Fruit fly (Drosophila melanogaster) whole organism, adult: ENCODE results near the gene Graf.
A peak's percentile ranks its signal among the peaks of the same experiment; 100 is the strongest.

Experiments used
- CG11617 ChIP-seq: fragments of 200-800 bp; sonication (Bioruptor generic); optimal IDR thresholded peaks from 2 replicates; lab custom pipeline; 2017; ENCODE audit warnings: mild to moderate bottlenecking, missing biosample characterization, missing genetic modification reagents, missing genetic modification characterization
- CG12768 ChIP-seq: fragments of 200-800 bp; sonication (Bioruptor generic); optimal IDR thresholded peaks from 2 replicates; lab custom pipeline; 2017; ENCODE audit warnings: missing biosample characterization, missing genetic modification characterization, mild to moderate bottlenecking, moderate library complexity, missing genetic modification reagents
- CG14711 ChIP-seq: fragments of 200-800 bp; sonication (Bioruptor generic); optimal IDR thresholded peaks from 2 replicates; lab custom pipeline; 2018; ENCODE audit warnings: missing biosample characterization, mild to moderate bottlenecking, missing genetic modification characterization, moderate library complexity
- CG1620 ChIP-seq: fragments of 200-800 bp; sonication (Bioruptor generic); optimal IDR thresholded peaks from 2 replicates; lab custom pipeline; 2016; ENCODE audit warnings: missing biosample characterization, missing genetic modification characterization
- CG33017 ChIP-seq: fragments of 200-800 bp; sonication (Bioruptor generic); optimal IDR thresholded peaks from 2 replicates; lab custom pipeline; 2018; ENCODE audit warnings: missing biosample characterization, mild to moderate bottlenecking, missing genetic modification characterization, moderate library complexity
- CG5204 ChIP-seq: fragments of 200-800 bp; sonication (Bioruptor generic); optimal IDR thresholded peaks from 2 replicates; lab custom pipeline; 2016; ENCODE audit warnings: missing biosample characterization, missing genetic modification characterization
- CG7045 ChIP-seq: fragments of 200-800 bp; sonication (Bioruptor generic); optimal IDR thresholded peaks from 2 replicates; lab custom pipeline; 2017; ENCODE audit warnings: missing biosample characterization, mild to moderate bottlenecking, missing genetic modification characterization
- CG7101 ChIP-seq: fragments of 200-800 bp; sonication (Bioruptor generic); optimal IDR thresholded peaks from 2 replicates; lab custom pipeline; 2018; ENCODE audit warnings: missing biosample characterization, mild to moderate bottlenecking, missing genetic modification characterization, moderate library complexity
- Clk ChIP-seq: fragments of 200-800 bp; sonication (Bioruptor generic); optimal IDR thresholded peaks from 2 replicates; lab custom pipeline; 2017; ENCODE audit warnings: missing biosample characterization, missing genetic modification characterization
- Crg-1 ChIP-seq: fragments of 200-800 bp; sonication (Bioruptor generic); optimal IDR thresholded peaks from 2 replicates; lab custom pipeline; 2016; ENCODE audit warnings: missing biosample characterization, missing genetic modification characterization
- Hr96 ChIP-seq: fragments of 200-800 bp; sonication (Bioruptor generic); optimal IDR thresholded peaks from 2 replicates; lab custom pipeline; 2016; ENCODE audit warnings: missing biosample characterization, missing genetic modification characterization
- Mnt ChIP-seq: fragments of 200-800 bp; sonication (Bioruptor generic); optimal IDR thresholded peaks from 2 replicates; lab custom pipeline; 2016; ENCODE audit warnings: missing biosample characterization, mild to moderate bottlenecking, missing genetic modification characterization
- bab1 ChIP-seq: fragments of 200-800 bp; sonication (Bioruptor generic); optimal IDR thresholded peaks from 3 replicates; lab custom pipeline; 2019; ENCODE audit warnings: missing biosample characterization, mild to moderate bottlenecking, missing genetic modification characterization, moderate library complexity
- cic ChIP-seq: fragments of 200-800 bp; sonication (Bioruptor generic); optimal IDR thresholded peaks from 2 replicates; lab custom pipeline; 2017; ENCODE audit warnings: missing biosample characterization, mild to moderate bottlenecking, missing genetic modification characterization, moderate library complexity
- cnc ChIP-seq, 2 experiments: fragments of >200 bp; optimal IDR thresholded peaks; 2 replicates each; lab custom pipeline; 2017
- kay ChIP-seq: fragments of 200-800 bp; sonication (Bioruptor generic); peaks from one replicate; lab custom pipeline; 2016; ENCODE audit warnings: missing biosample characterization, missing genetic modification characterization, borderline replicate concordance
- ovo ChIP-seq: fragments of 200-800 bp; sonication (Bioruptor generic); optimal IDR thresholded peaks from 2 replicates; lab custom pipeline; 2016; ENCODE audit warnings: missing biosample characterization, missing genetic modification characterization
- pad ChIP-seq: fragments of 200-800 bp; sonication (Bioruptor generic); optimal IDR thresholded peaks from 3 replicates; lab custom pipeline; 2017; ENCODE audit warnings: missing biosample characterization, missing genetic modification characterization, mild to moderate bottlenecking, moderate library complexity, missing genetic modification reagents
- tj ChIP-seq: fragments of 200-800 bp; sonication (Bioruptor generic); optimal IDR thresholded peaks from 3 replicates; lab custom pipeline; 2017; ENCODE audit warnings: missing biosample characterization, mild to moderate bottlenecking, missing genetic modification characterization, moderate library complexity
- toe ChIP-seq: fragments of 200-800 bp; sonication (Bioruptor generic); optimal IDR thresholded peaks from 2 replicates; lab custom pipeline; 2016; ENCODE audit warnings: missing biosample characterization, missing genetic modification characterization

Gene Graf

DNA sequence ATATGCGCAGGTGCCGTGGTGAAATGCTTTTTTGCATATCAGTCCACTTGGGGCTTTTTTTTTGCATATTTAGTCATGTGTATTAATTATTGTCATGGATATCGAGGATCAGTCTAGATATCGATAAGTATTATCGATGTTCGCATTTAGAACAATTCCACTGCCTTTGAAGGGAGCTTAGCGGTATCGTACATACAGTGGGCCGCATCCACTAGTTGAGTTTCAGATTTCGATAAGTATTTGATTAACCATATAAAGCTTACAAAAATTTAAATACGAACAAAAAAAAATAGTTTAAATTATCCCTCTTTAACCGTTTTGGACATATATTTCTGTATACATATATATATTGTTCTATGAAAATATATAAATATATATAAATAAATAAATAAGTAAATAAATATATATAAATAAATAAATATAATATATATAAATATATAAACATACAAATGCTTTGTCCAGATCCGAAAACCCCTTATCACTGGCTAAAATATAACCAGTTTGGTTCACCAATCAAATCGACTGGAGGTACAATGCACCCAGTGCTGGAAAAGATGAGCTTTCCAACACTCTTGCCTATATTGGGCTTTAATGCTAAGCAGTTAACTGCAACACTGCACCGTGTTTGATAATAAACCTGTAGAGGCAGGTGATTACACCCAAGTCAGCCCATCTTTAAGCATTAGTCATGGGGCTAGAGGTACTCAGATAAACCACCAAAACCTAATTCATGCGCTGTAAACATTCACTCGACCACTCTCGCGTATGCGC, 42.5 kb upstream of the Graf start:
- peak; percentile 67 for TF ChIP-seq CG7101 (tag; lab: Kevin White, UChicago)
- no peak for TF ChIP-seq Hr96 (GFP tag; lab: Kevin White, UChicago)
- no peak for TF ChIP-seq Mnt (GFP tag; lab: Kevin White, UChicago)
- TF ChIP-seq pad (GFP tag; lab: Kevin White, UChicago), result peak; percentile 6
- no peak for TF ChIP-seq CG12768 (GFP tag; lab: Kevin White, UChicago)
- TF ChIP-seq CG1620 (GFP tag; lab: Kevin White, UChicago), result peak; percentile 22
- TF ChIP-seq CG11617 (GFP tag; lab: Kevin White, UChicago), result peak; percentile 34
- TF ChIP-seq bab1 (GFP tag; lab: Kevin White, UChicago), result peak; percentile 37
- peak; percentile 54 for TF ChIP-seq CG14711 (tag; lab: Kevin White, UChicago)

DNA sequence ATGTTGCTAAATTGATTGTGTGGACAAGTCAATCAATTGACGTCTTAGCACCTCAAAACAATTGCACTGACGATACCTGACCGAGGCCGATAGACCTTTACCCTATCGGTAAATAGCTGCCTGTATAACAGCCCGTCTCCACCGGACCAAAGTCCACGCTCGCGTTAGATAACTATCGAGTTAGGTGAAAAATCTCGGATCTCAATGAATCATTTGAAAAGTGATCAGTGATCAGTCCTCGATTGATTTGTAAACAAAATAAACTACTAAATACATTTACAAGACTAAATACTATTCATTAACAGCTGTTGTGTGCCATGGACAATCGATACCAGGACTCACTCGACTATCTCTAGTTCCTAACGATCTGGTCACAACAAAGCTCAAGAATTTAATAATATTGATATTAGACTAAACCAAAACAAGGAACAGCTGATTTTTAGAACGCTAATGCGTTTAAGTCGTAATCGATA, 38.6 kb upstream of the Graf start, which contains the start of the genes sordd2 and CG15602:
Gene sordd2 (minus strand): TSS at position 78 of the 473 bp plus-strand sequence.
Gene CG15602 (plus strand): TSS at position 342 of the 473 bp plus-strand sequence.
- TF ChIP-seq toe (GFP tag; lab: Kevin White, UChicago) (peak; percentile 13), kay (peak; percentile 57)

DNA sequence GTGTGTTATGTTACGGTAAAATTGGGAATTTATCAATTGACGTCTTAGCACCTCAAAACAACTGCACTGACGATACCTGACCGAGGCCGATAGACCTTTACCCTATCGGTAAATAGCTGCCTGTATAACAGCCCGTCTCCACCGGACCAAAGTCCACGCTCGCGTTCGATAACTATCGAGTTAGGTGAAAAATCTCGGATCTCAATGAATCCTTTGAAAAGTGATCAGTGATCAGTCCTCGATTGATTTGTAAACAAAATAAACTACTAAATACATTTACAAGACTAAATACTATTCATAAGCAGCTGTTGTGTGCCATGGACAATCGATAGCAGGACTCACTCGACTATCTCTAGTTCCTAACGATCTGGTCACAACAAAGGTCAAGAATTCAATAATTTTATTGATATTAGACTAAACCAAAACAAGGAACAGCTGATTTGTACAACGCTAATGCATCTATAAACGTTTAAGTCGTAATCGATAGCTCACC, 35.5 kb upstream of the Graf start, which contains the start of gene sordd1:
Gene sordd1 (minus strand): TSS at position 78 of the 493 bp plus-strand sequence.
- peak; percentile 34 for TF ChIP-seq toe (GFP tag; lab: Kevin White, UChicago)

DNA sequence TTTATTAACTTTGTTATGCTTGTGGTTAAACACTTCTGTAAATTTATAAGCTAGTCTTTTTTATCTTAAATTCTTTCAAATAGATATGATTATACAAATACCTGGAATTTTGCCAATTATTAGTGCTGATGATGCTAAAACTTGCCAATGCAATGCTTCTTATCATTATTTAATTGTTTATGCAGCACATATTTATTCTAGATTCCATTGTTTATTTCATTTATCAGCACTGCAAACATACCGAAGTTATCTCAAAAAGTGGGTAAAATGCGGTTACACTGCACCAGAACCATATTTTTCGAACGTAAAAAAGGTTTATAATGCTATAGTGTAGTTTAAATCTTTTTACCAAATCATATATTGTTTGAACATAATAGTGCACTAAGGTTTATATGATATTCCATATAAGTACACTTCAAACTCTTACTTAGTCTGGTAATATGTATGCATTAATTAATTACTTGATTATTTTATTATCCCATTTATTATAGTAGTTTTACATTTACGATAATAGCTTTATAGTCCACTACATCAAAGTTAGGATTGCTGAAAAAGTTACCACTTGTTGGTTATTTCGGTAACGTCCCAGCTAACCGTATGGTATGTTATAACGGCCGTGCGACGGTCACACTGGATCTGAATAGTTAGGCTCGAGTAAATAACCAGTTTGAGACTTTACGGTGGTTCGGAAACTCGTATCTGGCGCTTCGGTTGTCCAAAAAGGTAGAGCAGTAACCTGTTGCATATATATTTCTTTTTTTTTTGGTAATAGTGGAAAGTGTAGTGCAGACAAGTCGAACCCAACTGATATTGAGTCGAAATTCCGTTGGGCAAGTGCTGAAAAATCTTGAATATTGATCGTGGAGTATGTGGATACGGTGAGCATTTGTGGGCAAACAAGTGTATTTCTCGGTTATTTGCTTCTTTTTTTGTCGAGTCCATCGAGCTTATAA, 28.0 kb upstream of the Graf start, which contains the start of gene Rhp:
Gene Rhp (plus strand): TSS at position 663 of the 953 bp plus-strand sequence.
- peak; percentile 33 for TF ChIP-seq CG7045 (GFP tag; lab: Kevin White, UChicago)
- TF ChIP-seq CG33017 (tag; lab: Kevin White, UChicago), result peak; percentile 41
- no peak for TF ChIP-seq toe (GFP tag; lab: Kevin White, UChicago)
- TF ChIP-seq cic, result peak; percentile 70
- TF ChIP-seq CG14711 (tag; lab: Kevin White, UChicago), result peak; percentile 62
- TF ChIP-seq CG5204 (GFP tag; lab: Kevin White, UChicago), result no peak
- peak; percentile 47 for TF ChIP-seq Mnt (GFP tag; lab: Kevin White, UChicago)
- TF ChIP-seq kay, result no peak
- TF ChIP-seq ovo (GFP tag; lab: Kevin White, UChicago), result peak; percentile 29
- TF ChIP-seq Hr96 (GFP tag; lab: Kevin White, UChicago), result no peak
- TF ChIP-seq CG7101 (tag; lab: Kevin White, UChicago), result peak; percentile 88
- peak; percentile 45 for TF ChIP-seq CG12768 (GFP tag; lab: Kevin White, UChicago)
- peak; percentile 68 for TF ChIP-seq tj
- TF ChIP-seq CG1620 (GFP tag; lab: Kevin White, UChicago), result peak; percentile 20
- TF ChIP-seq Crg-1 (GFP tag; lab: Kevin White, UChicago), result peak; percentile 51
- no peak for TF ChIP-seq cnc (optimal IDR thresholded peaks at IDR 0.05; lab: Kevin White, UChicago)
- peak; percentile 62 for TF ChIP-seq CG11617 (GFP tag; lab: Kevin White, UChicago)
- TF ChIP-seq Clk (GFP tag; lab: Kevin White, UChicago), result no peak
- peak; percentile 24 for TF ChIP-seq bab1 (GFP tag; lab: Kevin White, UChicago)
- TF ChIP-seq pad (GFP tag; lab: Kevin White, UChicago), result peak; percentile 48

DNA sequence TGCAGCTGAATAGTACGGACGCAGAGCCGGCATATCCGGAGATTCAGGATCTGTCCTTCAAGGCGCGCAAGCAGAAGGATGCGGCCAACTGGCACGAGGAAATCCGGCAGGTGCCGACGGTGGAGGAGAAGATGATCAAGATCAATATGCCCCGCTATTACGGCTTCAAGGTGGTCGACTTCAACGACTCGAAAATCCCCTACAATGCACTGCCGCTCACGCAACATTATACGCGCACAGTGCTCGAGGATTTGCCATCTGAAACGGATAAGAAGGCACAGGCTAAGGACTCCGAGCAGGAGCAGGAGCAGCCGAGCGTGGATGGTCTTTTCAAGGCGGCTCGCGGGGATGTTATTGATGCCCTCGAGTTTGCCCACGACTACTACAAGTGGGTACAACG, 25.7 kb upstream of the Graf start:
- TF ChIP-seq CG14711 (tag; lab: Kevin White, UChicago) (no peak), CG11617 (GFP tag; lab: Kevin White, UChicago) (no peak), CG33017 (tag; lab: Kevin White, UChicago) (no peak), cic (no peak), CG12768 (GFP tag; lab: Kevin White, UChicago) (no peak), CG7045 (GFP tag; lab: Kevin White, UChicago) (no peak), kay (no peak), CG1620 (GFP tag; lab: Kevin White, UChicago) (no peak), ovo (GFP tag; lab: Kevin White, UChicago) (no peak), Crg-1 (GFP tag; lab: Kevin White, UChicago) (no peak), pad (GFP tag; lab: Kevin White, UChicago) (no peak), CG5204 (GFP tag; lab: Kevin White, UChicago) (no peak), Clk (GFP tag; lab: Kevin White, UChicago) (no peak)
